Worm (Caenorhabditis elegans) whole organism, L4/young adult: ENCODE measurements around the gene dpl-1.

Experiments used
- W03F9.2 ChIP-seq: fragments of 150-350 bp; optimal IDR thresholded peaks from 2 replicates; lab custom pipeline; 2014; ENCODE audit warnings: missing biosample characterization, missing genetic modification characterization
- dao-5 ChIP-seq: sonication (generic microtip); optimal IDR thresholded peaks from 2 replicates; lab custom pipeline; 2016; ENCODE audit warnings: missing genotype, missing genetic modification characterization, moderate library complexity, missing compliant biosample characterization
- him-1 ChIP-seq: sonication (generic microtip); optimal IDR thresholded peaks from 2 replicates; lab custom pipeline; 2016; ENCODE audit warnings: missing genotype, missing genetic modification reagents, missing genetic modification characterization, missing compliant biosample characterization

DNA sequence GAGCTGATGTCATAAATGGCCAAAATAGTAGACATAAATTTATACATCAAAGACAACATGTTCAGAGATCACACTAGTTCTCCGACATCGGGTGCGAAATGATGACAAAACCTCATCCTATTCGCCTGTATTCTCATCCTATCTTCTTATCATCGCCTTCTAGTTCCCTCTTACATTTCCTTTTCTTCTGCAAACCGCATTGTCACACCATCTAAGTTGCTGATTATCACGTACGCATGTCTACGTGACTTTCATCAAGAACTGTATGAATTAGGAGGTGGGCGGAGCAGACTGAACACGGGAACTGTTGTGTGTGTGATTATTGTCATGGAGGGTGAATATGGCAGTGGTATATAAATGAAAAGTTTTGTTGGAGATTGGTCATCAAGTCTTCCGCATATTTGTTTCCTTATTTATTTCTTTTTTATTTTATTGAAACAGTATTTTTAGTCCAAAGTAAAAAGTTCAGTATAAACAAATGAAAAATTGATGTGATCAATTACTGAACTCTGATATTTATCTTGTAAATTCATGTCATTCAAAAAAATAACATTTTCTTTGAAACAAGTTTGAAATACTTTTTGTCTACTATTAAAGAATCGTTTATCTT is 9.4 kb upstream of the dpl-1 start:
- TF ChIP-seq W03F9.2 (tag; lab: Kevin White, UChicago): no peak
- no peak for TF ChIP-seq dao-5 (tag; lab: Kevin White, UChicago)
- TF ChIP-seq him-1: no peak
